Worm (Caenorhabditis elegans) whole organism, young adult: ENCODE measurements around the gene nhr-147.

Source experiments
- C17E4.6 ChIP-seq: fragments of 200-800 bp; sonication (Bioruptor generic); IDR thresholded peaks from 2 replicates; pipeline ENCODE4 v1.3.6; 2022; ENCODE audit warnings: missing genetic modification reagents, missing genetic modification characterization, missing compliant biosample characterization
- F37B4.10 ChIP-seq: fragments of 200-800 bp; sonication (Bioruptor generic); IDR thresholded peaks from 2 replicates; pipeline ENCODE4 v1.3.6; 2022; ENCODE audit warnings: missing genetic modification characterization, missing compliant biosample characterization
- F57A8.1 ChIP-seq: fragments of 200-800 bp; sonication (Bioruptor generic); optimal IDR thresholded peaks from 2 replicates; lab custom pipeline; 2018; ENCODE audit warnings: mild to moderate bottlenecking, missing genetic modification characterization, moderate library complexity, missing compliant biosample characterization
- Y53F4B.3 ChIP-seq: fragments of 200-800 bp; sonication (Bioruptor generic); IDR thresholded peaks from 2 replicates; pipeline ENCODE4 v1.3.6; 2022; ENCODE audit warnings: missing genetic modification reagents, missing genetic modification characterization, missing compliant biosample characterization
- Y67H2A.10 ChIP-seq: fragments of 200-800 bp; sonication (Bioruptor generic); conservative IDR thresholded peaks from 2 replicates; pipeline ENCODE4 v1.3.6; 2022; ENCODE audit warnings: missing genetic modification reagents, missing genetic modification characterization, missing compliant biosample characterization
- akir-1 ChIP-seq: fragments of 200-800 bp; sonication (Bioruptor generic); optimal IDR thresholded peaks from 2 replicates; lab custom pipeline; 2018; ENCODE audit warnings: mild to moderate bottlenecking, missing genetic modification characterization, moderate library complexity, missing compliant biosample characterization
- aptf-2 ChIP-seq: fragments of 200-800 bp; sonication (Bioruptor generic); conservative IDR thresholded peaks from 2 replicates; pipeline ENCODE4 v1.3.6; 2022; ENCODE audit warnings: missing genetic modification reagents, missing genetic modification characterization, missing compliant biosample characterization
- ceh-27 ChIP-seq: fragments of 200-800 bp; sonication (Bioruptor generic); optimal IDR thresholded peaks from 2 replicates; lab custom pipeline; 2018; ENCODE audit warnings: mild to moderate bottlenecking, missing genetic modification characterization, moderate library complexity, missing compliant biosample characterization
- efl-1 ChIP-seq: fragments of 150-350 bp; optimal IDR thresholded peaks from 2 replicates; lab custom pipeline; 2014; ENCODE audit warnings: missing biosample characterization, missing genetic modification reagents, missing genetic modification characterization
- egrh-3 ChIP-seq: fragments of 200-800 bp; sonication (Bioruptor generic); IDR thresholded peaks from 2 replicates; pipeline ENCODE4 v1.3.6; 2022; ENCODE audit warnings: missing genetic modification reagents, missing genetic modification characterization, missing compliant biosample characterization
- ekl-4 ChIP-seq: fragments of 200-800 bp; sonication (Bioruptor generic); IDR thresholded peaks from 2 replicates; pipeline ENCODE4 v1.3.6; 2022; ENCODE audit warnings: missing genetic modification reagents, missing genetic modification characterization, missing compliant biosample characterization
- fkh-3 ChIP-seq: sonication (generic microtip); optimal IDR thresholded peaks from 2 replicates; lab custom pipeline; 2016; ENCODE audit warnings: mild to moderate bottlenecking, missing genetic modification characterization, missing compliant biosample characterization
- him-1 ChIP-seq: sonication (generic microtip); optimal IDR thresholded peaks from 2 replicates; lab custom pipeline; 2016; ENCODE audit warnings: missing genotype, missing genetic modification reagents, missing genetic modification characterization, missing compliant biosample characterization
- hlh-26 ChIP-seq: fragments of 200-800 bp; sonication (Bioruptor generic); conservative IDR thresholded peaks from 2 replicates; pipeline ENCODE4 v1.3.6; 2022; ENCODE audit warnings: missing genetic modification reagents, missing genetic modification characterization, missing compliant biosample characterization
- hmg-1.2 ChIP-seq: fragments of 200-800 bp; sonication (Bioruptor generic); IDR thresholded peaks from 2 replicates; pipeline ENCODE4 v1.3.6; 2022; ENCODE audit warnings: missing genetic modification reagents, missing genetic modification characterization, missing compliant biosample characterization
- hmg-20 ChIP-seq: fragments of 200-800 bp; sonication (Bioruptor generic); IDR thresholded peaks from 2 replicates; pipeline ENCODE4 v1.3.6; 2022; ENCODE audit warnings: missing genetic modification reagents, missing genetic modification characterization, missing compliant biosample characterization
- lin-40 ChIP-seq: sonication (generic microtip); optimal IDR thresholded peaks from 2 replicates; lab custom pipeline; 2016; ENCODE audit warnings: missing genetic modification characterization, mild to moderate bottlenecking, missing compliant biosample characterization, missing genotype, missing genetic modification reagents
- lin-54 ChIP-seq: fragments of 200-800 bp; sonication (Bioruptor generic); optimal IDR thresholded peaks from 2 replicates; lab custom pipeline; 2018; ENCODE audit warnings: mild to moderate bottlenecking, missing genetic modification characterization, missing compliant biosample characterization
- madf-3 ChIP-seq: fragments of 200-800 bp; sonication (Bioruptor generic); IDR thresholded peaks from 2 replicates; pipeline ENCODE4 v1.3.6; 2022; ENCODE audit warnings: missing genetic modification reagents, missing genetic modification characterization, missing compliant biosample characterization
- nhr-80 ChIP-seq: sonication (generic microtip); optimal IDR thresholded peaks from 2 replicates; lab custom pipeline; 2016; ENCODE audit warnings: missing genetic modification characterization, missing compliant biosample characterization
- rec-8 ChIP-seq, 2 experiments: sonication (generic microtip); optimal IDR thresholded peaks; 2 replicates each; lab custom pipeline; 2016; ENCODE audit warnings: mild to moderate bottlenecking in 2 of 2, missing genetic modification characterization in 2 of 2, missing genetic modification reagents in 2 of 2, missing genotype in 2 of 2, missing biosample characterization in 1 of 2, missing compliant biosample characterization in 1 of 2, moderate library complexity in 1 of 2
- rpc-1 ChIP-seq, 2 experiments: fragments of 150-350 bp in 1 of 2; sonication (generic microtip) in 1 of 2; optimal IDR thresholded peaks; 2 replicates each; lab custom pipeline; 2014 to 2018; ENCODE audit warnings: missing biosample characterization in 1 of 2, missing genetic modification characterization in 1 of 2, missing genetic modification reagents in 1 of 2, missing genotype in 1 of 2
- somi-1 ChIP-seq: fragments of 200-800 bp; sonication (Bioruptor generic); optimal IDR thresholded peaks from 2 replicates; lab custom pipeline; 2018; ENCODE audit warnings: mild to moderate bottlenecking, missing genetic modification characterization, missing compliant biosample characterization
- ztf-18 ChIP-seq: sonication (generic microtip); optimal IDR thresholded peaks from 2 replicates; lab custom pipeline; 2016; ENCODE audit warnings: missing genotype, mild to moderate bottlenecking, missing genetic modification characterization, missing compliant biosample characterization

nhr-147 gene

ce11 chrV:7387755-7388154, 42.2 kb downstream of the nhr-147 start, which contains the start of gene C02H6.3:
Gene C02H6.3, minus strand, starts transcription at chrV:7387855.
- TF ChIP-seq ztf-18 (tag; lab: Kevin White, UChicago) (no peak), lin-40 (tag; lab: Kevin White, UChicago) (no peak), ekl-4 (no peak), Y67H2A.10 (no peak), akir-1 (GFP tag; lab: Kevin White, UChicago) (no peak), fkh-3 (tag; lab: Kevin White, UChicago) (no peak), F37B4.10 (GFP tag; lab: Robert Waterston, UW) (no peak), madf-3 (GFP tag; lab: Robert Waterston, UW) (no peak), egrh-3 (GFP tag; lab: Robert Waterston, UW) (no peak)

ce11 chrV:7389771-7390170, 44.2 kb downstream of the nhr-147 start, which contains the start of gene C02H6.1:
Gene C02H6.1, minus strand, starts transcription at chrV:7389871.
- no peak for TF ChIP-seq lin-54 (GFP tag; lab: Kevin White, UChicago)

- TF ChIP-seq nhr-80 (peak; percentile 34), F57A8.1 (GFP tag; lab: Kevin White, UChicago) (no peak)
Measured at ce11 chrV:7391933-7392332, 46.3 kb downstream of the nhr-147 start, which contains the start of gene fbxa-105. Gene fbxa-105, minus strand, starts transcription at chrV:7392029.

- TF ChIP-seq hlh-26 (no peak), rec-8 (tag; optimal IDR thresholded peaks at IDR 0.05; lab: Kevin White, UChicago) (no peak), efl-1 (GFP tag; lab: Kevin White, UChicago) (no peak), hmg-1.2 (GFP tag; lab: Robert Waterston, UW) (no peak), hmg-20 (GFP tag; lab: Robert Waterston, UW) (no peak), him-1 (tag; lab: Kevin White, UChicago) (no peak), C17E4.6 (GFP tag; lab: Robert Waterston, UW) (no peak), Y53F4B.3 (GFP tag; lab: Robert Waterston, UW) (no peak), ceh-27 (GFP tag; lab: Kevin White, UChicago) (no peak), somi-1 (GFP tag; lab: Kevin White, UChicago) (no peak), rpc-1 (optimal IDR thresholded peaks at IDR 0.05; lab: Kevin White, UChicago) (no peak), rpc-1 (tag; optimal IDR thresholded peaks at IDR 0.05; lab: Kevin White, UChicago) (no peak), aptf-2 (GFP tag; lab: Robert Waterston, UW) (no peak)
- TF ChIP-seq, all 124 proteins: peak for 0
Measured at ce11 chrV:7395359-7395758, 49.8 kb downstream of the nhr-147 start, which contains the start of gene srx-9. Gene srx-9, minus strand, starts transcription at chrV:7395459.
